Fruit fly (Drosophila melanogaster) S2 (cell line): Measurements from ENCODE around the gene Dlip1.

ENCODE experiments used
- CG8478 ChIP-seq: fragments of >200 bp; optimal IDR thresholded peaks from 2 replicates; lab custom pipeline; 2018
- CTCF ChIP-seq, 2 experiments: fragments of >200 bp; optimal IDR thresholded peaks; 2 replicates each; lab custom pipeline; 2018

Gene Dlip1

DNA sequence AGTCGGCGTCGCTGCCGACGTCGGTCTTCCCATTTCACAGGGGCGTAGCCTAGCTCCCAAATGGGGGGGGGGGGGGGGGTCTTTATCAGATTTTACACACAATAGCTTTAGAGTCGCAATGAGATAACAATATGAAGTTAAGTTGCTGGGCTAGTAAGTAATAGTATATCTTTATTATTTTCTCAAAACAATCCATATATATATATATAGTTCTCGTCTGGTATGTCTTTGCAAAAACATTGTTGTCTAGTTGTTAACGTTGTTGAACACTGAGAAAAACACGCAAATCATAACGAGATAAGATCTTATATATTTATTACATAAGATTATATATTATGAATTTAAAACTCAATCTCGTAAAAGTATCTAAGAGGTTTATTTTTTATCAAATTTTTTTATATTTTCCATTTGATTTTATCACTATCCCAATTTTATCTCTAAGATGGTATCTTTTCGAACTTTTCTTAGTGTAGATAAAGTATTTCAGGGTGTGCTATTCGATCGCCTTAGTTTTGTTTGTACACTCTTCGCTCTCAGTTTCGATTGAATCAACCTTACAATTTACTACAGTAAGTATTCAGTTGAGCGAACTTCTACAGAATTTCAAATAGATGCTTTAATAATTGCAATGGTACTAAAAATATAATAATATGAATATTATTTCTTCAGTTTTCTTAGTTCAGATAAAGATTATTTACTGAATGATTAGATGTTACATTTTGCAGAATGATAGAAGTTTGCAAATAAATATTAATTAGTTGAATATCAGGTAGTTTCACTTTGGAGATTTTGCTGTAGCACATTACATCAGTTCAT lies 43.7 kb downstream of the Dlip1 start:
- no peak for TF ChIP-seq CTCF (optimal IDR thresholded peaks at IDR 0.05; lab: Kevin White, UChicago)
- TF ChIP-seq CG8478, result no peak
